Fruit fly (Drosophila melanogaster) whole organism: ENCODE measurements around the gene CG5708.

Experiments used
- psq ChIP-seq: fragments of >200 bp; optimal IDR thresholded peaks from 2 replicates; lab custom pipeline; 2017
- usp ChIP-seq: fragments of >200 bp; optimal IDR thresholded peaks from 2 replicates; lab custom pipeline; 2017; ENCODE audit warnings: missing biosample characterization, missing genetic modification characterization, mixed read lengths

- TF ChIP-seq psq (lab: Kevin White, UChicago) = no peak
- no peak for TF ChIP-seq usp
These were observed 45.6 kb upstream of the CG5708 start, which contains the start of gene trk for dm6 chr2L:10272224-10272623.
